Worm (Caenorhabditis elegans): Measurements from ENCODE around the gene gadr-2.

The gadr-2 gene

DNA sequence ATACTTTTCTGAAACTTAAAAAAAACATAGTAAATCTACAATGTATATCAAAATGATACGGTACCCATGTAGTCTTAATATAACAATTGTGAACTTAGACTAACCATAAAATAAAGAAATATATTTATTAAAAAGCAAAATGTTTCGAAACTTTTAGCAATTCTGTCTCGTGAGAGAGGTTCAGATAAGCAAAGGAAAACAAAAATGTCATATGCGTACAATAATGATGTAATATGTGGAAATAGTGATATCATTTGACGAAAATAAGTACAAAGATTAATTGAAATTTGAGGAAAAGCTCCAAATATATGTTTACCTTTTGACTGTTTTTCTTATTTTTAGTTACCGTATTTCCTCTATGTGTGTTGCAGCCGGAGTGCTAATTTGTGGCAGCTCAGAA lies 29.2 kb upstream of the gadr-2 start:
- TF ChIP-seq aptf-3 (GFP tag; IDR thresholded peaks at IDR 0.05) (no peak), nhr-80 (tag; optimal IDR thresholded peaks at IDR 0.05) (no peak), snpc-1.1 (tag; optimal IDR thresholded peaks at IDR 0.05; ENCODE audit: insufficient read depth) (no peak), cebp-1 (GFP tag; IDR thresholded peaks at IDR 0.05) (peak; percentile 70; the same call in 1 of the 2 replicates), cebp-1 (tag; optimal IDR thresholded peaks at IDR 0.05) (peak; percentile 81), lin-26 (GFP tag; IDR thresholded peaks at IDR 0.05) (no peak), egl-18 (GFP tag; IDR thresholded peaks at IDR 0.05) (no peak), akir-1 (GFP tag; optimal IDR thresholded peaks at IDR 0.05) (no peak), unc-130 (GFP tag; optimal IDR thresholded peaks at IDR 0.05) (no peak), nfya-2 (GFP tag; IDR thresholded peaks at IDR 0.05) (no peak), die-1 (tag; optimal IDR thresholded peaks at IDR 0.05) (no peak), cebp-2 (GFP tag; IDR thresholded peaks at IDR 0.05) (no peak), unc-62 (GFP tag; optimal IDR thresholded peaks at IDR 0.05) (peak; percentile 76), pha-4 (tag; optimal IDR thresholded peaks at IDR 0.05) (no peak), B0261.1 (tag; optimal IDR thresholded peaks at IDR 0.05) (no peak), ztf-28 (GFP tag; IDR thresholded peaks at IDR 0.05) (no peak), zfh-2 (GFP tag; conservative IDR thresholded peaks at IDR 0.05) (no peak)

DNA sequence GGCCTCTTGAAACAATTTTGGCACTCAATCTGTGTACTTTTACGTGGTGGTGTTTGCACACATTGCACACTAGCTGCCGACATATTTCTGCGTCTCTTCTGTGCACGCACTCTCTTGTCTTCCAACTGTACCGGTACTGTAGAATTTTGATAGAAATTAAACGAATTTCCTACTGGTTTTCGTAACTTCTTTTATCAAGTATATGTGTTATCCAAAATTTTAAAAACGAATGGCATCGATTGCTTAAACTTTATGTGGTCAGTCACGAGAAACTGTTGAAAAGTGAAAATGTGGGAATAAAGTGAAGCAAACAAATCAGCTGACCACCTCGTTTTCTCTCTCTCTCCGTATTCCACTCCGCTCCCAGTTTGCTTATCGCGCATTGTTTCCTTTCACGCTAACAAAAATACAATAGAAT lies 28.4 kb upstream of the gadr-2 start:
- TF ChIP-seq F10E7.11 (tag; optimal IDR thresholded peaks at IDR 0.05) (no peak), lin-54 (GFP tag; optimal IDR thresholded peaks at IDR 0.05) (peak; percentile 3), efl-1 (GFP tag; optimal IDR thresholded peaks at IDR 0.05) (peak; percentile 26), attf-5 (GFP tag; optimal IDR thresholded peaks at IDR 0.05) (peak; percentile 60), nhr-27 (tag; optimal IDR thresholded peaks at IDR 0.05) (no peak), let-526 (GFP tag; IDR thresholded peaks at IDR 0.05) (0 out of 2 replicates have a peak, but pooled peaks have one; percentile 26), snpc-1.3 (tag; optimal IDR thresholded peaks at IDR 0.05; ENCODE audit: insufficient read depth) (peak; percentile 58), snpc-3.4 (tag; optimal IDR thresholded peaks at IDR 0.05) (peak; percentile 22), fkh-3 (tag; optimal IDR thresholded peaks at IDR 0.05) (no peak), snpc-1.1 (tag; optimal IDR thresholded peaks at IDR 0.05; ENCODE audit: insufficient read depth) (peak; percentile 86), mxl-1 (tag; optimal IDR thresholded peaks at IDR 0.05) (no peak), rcor-1 (GFP tag; IDR thresholded peaks at IDR 0.05) (peak; percentile 44; the same call in 1 of the 2 replicates), tbp1 (GFP tag; optimal IDR thresholded peaks at IDR 0.05) (peak; percentile 17), ceh-91 (GFP tag; IDR thresholded peaks at IDR 0.05) (no peak), cebp-1 (GFP tag; IDR thresholded peaks at IDR 0.05) (no peak), cebp-1 (tag; optimal IDR thresholded peaks at IDR 0.05) (peak; percentile 67), lsl-1 (GFP tag; optimal IDR thresholded peaks at IDR 0.05) (peak; percentile 52), mel-28 (tag; optimal IDR thresholded peaks at IDR 0.05; ENCODE audit: borderline replicate concordance) (no peak), T26A5.8 (tag; optimal IDR thresholded peaks at IDR 0.05) (no peak), egl-44 (GFP tag; IDR thresholded peaks at IDR 0.05) (peak; percentile 24; the same call in 1 of the 2 replicates), nhr-80 (tag; optimal IDR thresholded peaks at IDR 0.05) (peak; percentile 69), lin-35 (GFP tag; optimal IDR thresholded peaks at IDR 0.05) (peak in 1 of 3 experiments; percentile 8), Y79H2A.3 (GFP tag; conservative IDR thresholded peaks at IDR 0.05) (no peak), Y67H2A.10 (GFP tag; conservative IDR thresholded peaks at IDR 0.05) (no peak), attf-3 (GFP tag; conservative IDR thresholded peaks at IDR 0.05) (peak; percentile 58; the same call in 1 of the 2 replicates), repo-1 (tag; optimal IDR thresholded peaks at IDR 0.05) (no peak), snpc-4 (GFP tag; optimal IDR thresholded peaks at IDR 0.05) (peak; percentile 72), snpc-4 (tag; optimal IDR thresholded peaks at IDR 0.05) (peak; percentile 69 to 87 (median 85)), ceh-79 (tag; optimal IDR thresholded peaks at IDR 0.05) (no peak), madf-6 (GFP tag; IDR thresholded peaks at IDR 0.05) (peak; percentile 59; the same call in 1 of the 2 replicates), madf-8 (GFP tag; conservative IDR thresholded peaks at IDR 0.05) (peak; percentile 32; the same call in 1 of the 2 replicates), lsy-27 (tag; optimal IDR thresholded peaks at IDR 0.05; ENCODE audit: borderline replicate concordance, insufficient read depth) (no peak), hsf-1 (GFP tag; IDR thresholded peaks at IDR 0.05) (no peak), hmg-1.2 (GFP tag; IDR thresholded peaks at IDR 0.05) (peak; percentile 95)

All from whole organism, young adult.